Worm (Caenorhabditis elegans) whole organism, L1 larva: ENCODE data around the gene C15H9.11.

Experiments
- C04F5.9 ChIP-seq: sonication (generic microtip); optimal IDR thresholded peaks from 2 replicates; lab custom pipeline; 2016; ENCODE audit warnings: missing genetic modification characterization, missing compliant biosample characterization
- aly-2 ChIP-seq: fragments of 150-350 bp; optimal IDR thresholded peaks from 2 replicates; lab custom pipeline; 2014; ENCODE audit warnings: missing biosample characterization, missing genetic modification characterization
- ceh-8 ChIP-seq: fragments of 200-800 bp; sonication (Bioruptor generic); optimal IDR thresholded peaks from 2 replicates; lab custom pipeline; 2018; ENCODE audit warnings: mild to moderate bottlenecking, missing genetic modification characterization, moderate library complexity, missing compliant biosample characterization
- fkh-4 ChIP-seq: sonication (generic microtip); optimal IDR thresholded peaks from 2 replicates; lab custom pipeline; 2016; ENCODE audit warnings: missing compliant biosample characterization, missing genetic modification characterization, borderline replicate concordance
- lin-15B ChIP-seq: fragments of 150-350 bp; sonication (generic microtip); optimal IDR thresholded peaks from 3 replicates; lab custom pipeline; 2014; ENCODE audit warnings: missing biosample characterization, missing genetic modification characterization
- mef-2 ChIP-seq: fragments of 150-350 bp; optimal IDR thresholded peaks from 2 replicates; lab custom pipeline; 2014; ENCODE audit warnings: missing biosample characterization, missing genetic modification characterization
- nhr-19 ChIP-seq: fragments of 200-800 bp; sonication (Bioruptor generic); conservative IDR thresholded peaks from 2 replicates; pipeline ENCODE4 v1.3.6; 2022; ENCODE audit warnings: missing genetic modification characterization, missing compliant biosample characterization
- nhr-237 ChIP-seq: fragments of 150-350 bp; optimal IDR thresholded peaks from 2 replicates; lab custom pipeline; 2014; ENCODE audit warnings: missing biosample characterization, missing genetic modification characterization
- nhr-28 ChIP-seq: fragments of 150-350 bp; optimal IDR thresholded peaks from 2 replicates; lab custom pipeline; 2014; ENCODE audit warnings: missing biosample characterization, missing genetic modification characterization
- nhr-76 ChIP-seq: sonication (generic microtip); optimal IDR thresholded peaks from 2 replicates; lab custom pipeline; 2017; ENCODE audit warnings: missing biosample characterization, missing genetic modification characterization
- swsn-7 ChIP-seq: sonication (generic microtip); optimal IDR thresholded peaks from 2 replicates; lab custom pipeline; 2016; ENCODE audit warnings: missing genetic modification characterization, missing compliant biosample characterization
- unc-86 ChIP-seq: sonication (generic microtip); optimal IDR thresholded peaks from 2 replicates; lab custom pipeline; 2016; ENCODE audit warnings: missing genetic modification characterization, missing compliant biosample characterization
- zag-1 ChIP-seq: fragments of 150-350 bp; optimal IDR thresholded peaks from 2 replicates; lab custom pipeline; 2014; ENCODE audit warnings: missing biosample characterization, missing genetic modification characterization
- zip-4 ChIP-seq: fragments of 200-800 bp; sonication (Bioruptor generic); optimal IDR thresholded peaks from 2 replicates; lab custom pipeline; 2018; ENCODE audit warnings: mild to moderate bottlenecking, missing genetic modification characterization, moderate library complexity, missing compliant biosample characterization

DNA sequence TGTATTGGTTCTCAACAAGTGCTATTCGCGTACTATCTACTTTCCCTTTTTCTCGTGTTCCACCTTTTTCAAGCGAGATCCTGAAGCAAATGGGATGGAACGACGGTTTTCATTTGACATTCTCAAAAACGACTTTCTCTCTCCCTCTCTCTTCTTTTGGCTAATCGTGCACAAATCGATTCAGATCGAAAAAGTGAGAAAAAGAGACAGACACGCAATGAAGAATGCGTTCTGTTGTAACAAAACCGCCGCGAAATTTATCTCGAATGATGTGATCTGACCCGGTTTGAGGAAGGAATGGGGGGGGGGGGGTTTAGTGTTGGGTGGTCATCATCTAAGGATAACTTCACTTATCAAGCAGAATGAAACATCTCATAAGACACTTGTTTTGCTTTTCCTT, 38.8 kb downstream of the C15H9.11 start:
- TF ChIP-seq aly-2 (tag; lab: Kevin White, UChicago) (no peak), nhr-237 (tag; lab: Kevin White, UChicago) (no peak), mef-2 (tag; lab: Kevin White, UChicago) (no peak), unc-86 (tag; lab: Kevin White, UChicago) (no peak), nhr-28 (tag; lab: Kevin White, UChicago) (no peak), lin-15B (tag; lab: Kevin White, UChicago) (no peak), C04F5.9 (no peak), fkh-4 (tag; lab: Kevin White, UChicago) (no peak), ceh-8 (GFP tag; lab: Kevin White, UChicago) (no peak), nhr-19 (GFP tag; lab: Robert Waterston, UW) (no peak), zag-1 (no peak), swsn-7 (tag; lab: Kevin White, UChicago) (no peak), nhr-76 (tag; lab: Kevin White, UChicago) (no peak), zip-4 (GFP tag; lab: Kevin White, UChicago) (no peak)
